7 worm cellular contexts compared by ENCODE assay signal in the genomic region with DNA sequence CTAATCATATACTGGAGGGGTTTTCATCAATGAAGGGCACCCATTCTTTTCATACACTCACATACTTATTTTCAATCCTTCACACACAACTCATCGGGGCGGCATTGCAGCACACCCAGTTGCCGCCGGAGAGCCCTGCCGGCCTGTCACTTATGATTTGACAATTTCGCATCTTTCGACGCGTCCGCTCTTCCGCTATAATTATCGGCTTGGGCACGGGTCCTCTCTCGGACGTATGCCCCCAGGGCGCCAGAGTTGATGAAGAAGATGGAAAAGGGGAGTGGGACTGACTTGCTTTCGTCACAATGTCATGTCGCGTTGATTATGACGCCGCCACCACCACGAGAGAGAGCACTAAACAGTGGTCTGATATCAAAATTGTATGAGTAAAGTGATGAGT.
TF ChIP-seq lines count a peak whose summit lies in the region.

No protein-coding gene starts in this region.

TF ChIP-seq in whole organism, L1 larva, 84 proteins besides CTCF, POLR2A, EP300 and RAD21:
- TF ChIP-seq ceh-8 (GFP tag; optimal IDR thresholded peaks at IDR 0.05; lab: Kevin White, UChicago) (peak; percentile 61), nhr-71 (tag; optimal IDR thresholded peaks at IDR 0.05; lab: Kevin White, UChicago) (peak; percentile 25), lsy-2 (tag; optimal IDR thresholded peaks at IDR 0.05; lab: Kevin White, UChicago) (no peak), lin-14 (GFP tag; optimal IDR thresholded peaks at IDR 0.05; lab: Kevin White, UChicago) (peak; percentile 75)

TF ChIP-seq in whole organism, L2 larva, 48 proteins besides CTCF, POLR2A, EP300 and RAD21:
- TF ChIP-seq sma-9 (GFP tag; optimal IDR thresholded peaks at IDR 0.05; lab: Kevin White, UChicago) (peak; percentile 1), sma-9 (tag; optimal IDR thresholded peaks at IDR 0.05; lab: Kevin White, UChicago) (no peak), F13H6.1 (tag; optimal IDR thresholded peaks at IDR 0.05; lab: Kevin White, UChicago) (peak; percentile 49), fos-1 (tag; optimal IDR thresholded peaks at IDR 0.05; lab: Kevin White, UChicago) (no peak)

TF ChIP-seq in whole organism, L3 larva, 47 proteins besides CTCF, POLR2A, EP300 and RAD21:
- TF ChIP-seq pha-4 (tag; optimal IDR thresholded peaks at IDR 0.05; lab: Kevin White, UChicago) (no peak), lin-39 (tag; optimal IDR thresholded peaks at IDR 0.05; lab: Kevin White, UChicago) (peak; percentile 7)

TF ChIP-seq in whole organism, L4 larva, 104 proteins besides CTCF, POLR2A, EP300 and RAD21 (continues in another document):
- TF ChIP-seq nhr-48 (tag; optimal IDR thresholded peaks at IDR 0.05; lab: Kevin White, UChicago) (no peak), zip-2 (tag; optimal IDR thresholded peaks at IDR 0.05; lab: Kevin White, UChicago) (no peak), dmd-8 (GFP tag; IDR thresholded peaks at IDR 0.05; lab: Robert Waterston, UW) (no peak), Y48G9A.11 (GFP tag; IDR thresholded peaks at IDR 0.05; lab: Robert Waterston, UW) (no peak), hlh-11 (tag; optimal IDR thresholded peaks at IDR 0.05; lab: Kevin White, UChicago) (peak; percentile 12), nhr-11 (tag; optimal IDR thresholded peaks at IDR 0.05; lab: Kevin White, UChicago) (peak; percentile 25), tra-1 (GFP tag; IDR thresholded peaks at IDR 0.05; lab: Robert Waterston, UW) (no peak), ZK546.5 (tag; optimal IDR thresholded peaks at IDR 0.05; lab: Kevin White, UChicago) (no peak), nhr-76 (tag; optimal IDR thresholded peaks at IDR 0.05; lab: Kevin White, UChicago) (no peak), ztf-7 (tag; optimal IDR thresholded peaks at IDR 0.05; lab: Kevin White, UChicago) (no peak), ceh-20 (GFP tag; IDR thresholded peaks at IDR 0.05; lab: Robert Waterston, UW) (peak; percentile 68), Y75B8A.6 (GFP tag; IDR thresholded peaks at IDR 0.05; lab: Robert Waterston, UW) (no peak), set-16 (GFP tag; IDR thresholded peaks at IDR 0.05; lab: Robert Waterston, UW) (peak; percentile 46), ctbp-1 (GFP tag; IDR thresholded peaks at IDR 0.05; lab: Robert Waterston, UW) (no peak), dmd-9 (GFP tag; IDR thresholded peaks at IDR 0.05; lab: Robert Waterston, UW) (no peak), egl-43 (GFP tag; IDR thresholded peaks at IDR 0.05; lab: Robert Waterston, UW) (no peak), cey-2 (tag; optimal IDR thresholded peaks at IDR 0.05; lab: Kevin White, UChicago; ENCODE audit: borderline replicate concordance, insufficient read depth) (no peak), ceh-62 (tag; optimal IDR thresholded peaks at IDR 0.05; lab: Kevin White, UChicago) (no peak), ZK337.2 (GFP tag; IDR thresholded peaks at IDR 0.05; lab: Robert Waterston, UW) (no peak), zip-11 (GFP tag; IDR thresholded peaks at IDR 0.05; lab: Robert Waterston, UW) (no peak), aha-1 (tag; lab: Kevin White, UChicago) (peak; percentile 51)

TF ChIP-seq in whole organism, late embryonic, 69 proteins besides CTCF, POLR2A, EP300 and RAD21:
- no peak for TF ChIP-seq mec-3 (tag; optimal IDR thresholded peaks at IDR 0.05; lab: Kevin White, UChicago; ENCODE audit: borderline replicate concordance)
- TF ChIP-seq ceh-14 (tag; optimal IDR thresholded peaks at IDR 0.05; lab: Kevin White, UChicago), result no peak
- no peak for TF ChIP-seq ttx-3 (tag; optimal IDR thresholded peaks at IDR 0.05; lab: Kevin White, UChicago)
- TF ChIP-seq pqm-1 (tag; optimal IDR thresholded peaks at IDR 0.05; lab: Kevin White, UChicago), result no peak
- TF ChIP-seq C08G9.2 (tag; optimal IDR thresholded peaks at IDR 0.05; lab: Kevin White, UChicago), result no peak
- TF ChIP-seq fax-1 (tag; optimal IDR thresholded peaks at IDR 0.05; lab: Kevin White, UChicago), result no peak
- no peak for TF ChIP-seq tbx-2 (tag; optimal IDR thresholded peaks at IDR 0.05; lab: Kevin White, UChicago)
- no peak for TF ChIP-seq che-1 (tag; optimal IDR thresholded peaks at IDR 0.05; lab: Kevin White, UChicago)
- no peak for TF ChIP-seq hlh-13 (GFP tag; optimal IDR thresholded peaks at IDR 0.05; lab: Kevin White, UChicago)
- peak; percentile 91 for TF ChIP-seq unc-55 (GFP tag; optimal IDR thresholded peaks at IDR 0.05; lab: Kevin White, UChicago)
- TF ChIP-seq unc-42 (tag; optimal IDR thresholded peaks at IDR 0.05; lab: Kevin White, UChicago), result peak; percentile 13
- TF ChIP-seq ceh-19 (GFP tag; optimal IDR thresholded peaks at IDR 0.05; lab: Kevin White, UChicago), result no peak
- no peak for TF ChIP-seq elt-2 (tag; optimal IDR thresholded peaks at IDR 0.05; lab: Kevin White, UChicago)
- TF ChIP-seq ceh-18 (tag; optimal IDR thresholded peaks at IDR 0.05; lab: Kevin White, UChicago), result peak; percentile 16
- no peak for TF ChIP-seq odd-2 (tag; optimal IDR thresholded peaks at IDR 0.05; lab: Kevin White, UChicago)
- TF ChIP-seq eyg-1 (tag; optimal IDR thresholded peaks at IDR 0.05; lab: Kevin White, UChicago), result no peak
- TF ChIP-seq ceh-9 (tag; optimal IDR thresholded peaks at IDR 0.05; lab: Kevin White, UChicago), result no peak
- TF ChIP-seq hlh-8 (tag; optimal IDR thresholded peaks at IDR 0.05; lab: Kevin White, UChicago), result no peak
- TF ChIP-seq fkh-10 (GFP tag; optimal IDR thresholded peaks at IDR 0.05; lab: Kevin White, UChicago), result no peak
- TF ChIP-seq pros-1 (tag; optimal IDR thresholded peaks at IDR 0.05; lab: Kevin White, UChicago), result no peak
- TF ChIP-seq ztf-16 (tag; optimal IDR thresholded peaks at IDR 0.05; lab: Kevin White, UChicago), result no peak

TF ChIP-seq in whole organism, mixed stage, embryonic, 35 proteins besides CTCF, POLR2A, EP300 and RAD21:
- peak; percentile 46 for TF ChIP-seq unc-120 (tag; optimal IDR thresholded peaks at IDR 0.05; lab: Kevin White, UChicago; ENCODE audit: poor library complexity, severe bottlenecking)
- no peak for TF ChIP-seq sem-2 (GFP tag; optimal IDR thresholded peaks at IDR 0.05; lab: Kevin White, UChicago)
- TF ChIP-seq unc-62 (GFP tag; optimal IDR thresholded peaks at IDR 0.05; lab: Kevin White, UChicago), result peak; percentile 46

TF ChIP-seq in whole organism, young adult, 124 proteins besides CTCF, POLR2A, EP300 and RAD21:
- TF ChIP-seq bed-2 (GFP tag; IDR thresholded peaks at IDR 0.05; lab: Robert Waterston, UW) (no peak), aptf-3 (GFP tag; IDR thresholded peaks at IDR 0.05; lab: Robert Waterston, UW) (0 out of 2 replicates have a peak, but pooled peaks have one; percentile 35), attf-3 (GFP tag; conservative IDR thresholded peaks at IDR 0.05; lab: Robert Waterston, UW) (no peak), somi-1 (GFP tag; optimal IDR thresholded peaks at IDR 0.05; lab: Kevin White, UChicago) (no peak), madf-8 (GFP tag; conservative IDR thresholded peaks at IDR 0.05; lab: Robert Waterston, UW) (no peak), aptf-2 (GFP tag; conservative IDR thresholded peaks at IDR 0.05; lab: Robert Waterston, UW) (no peak), ceh-58 (GFP tag; IDR thresholded peaks at IDR 0.05; lab: Robert Waterston, UW) (no peak), ceh-100 (GFP tag; IDR thresholded peaks at IDR 0.05; lab: Robert Waterston, UW) (no peak), die-1 (tag; optimal IDR thresholded peaks at IDR 0.05; lab: Kevin White, UChicago) (no peak), repo-1 (tag; optimal IDR thresholded peaks at IDR 0.05; lab: Kevin White, UChicago) (no peak), F52B5.7 (tag; optimal IDR thresholded peaks at IDR 0.05; lab: Kevin White, UChicago) (no peak), K11D2.4 (GFP tag; IDR thresholded peaks at IDR 0.05; lab: Robert Waterston, UW) (no peak), ceh-79 (tag; optimal IDR thresholded peaks at IDR 0.05; lab: Kevin White, UChicago) (no peak), zfh-2 (GFP tag; conservative IDR thresholded peaks at IDR 0.05; lab: Robert Waterston, UW) (peak; percentile 59)
